Worm (Caenorhabditis elegans): ENCODE data around the gene C07A9.13.

ce11 chrIII:9720191-9720590 lies 39.1 kb upstream of the C07A9.13 start, which contains the start of gene ncx-7:
- no peak for TF ChIP-seq tbx-11 (GFP tag; IDR thresholded peaks at IDR 0.05)
- TF ChIP-seq F13C5.2 (tag; optimal IDR thresholded peaks at IDR 0.05): no peak
